Worm (Caenorhabditis elegans): ENCODE results near the gene gtap-2.

The gtap-2 gene

DNA sequence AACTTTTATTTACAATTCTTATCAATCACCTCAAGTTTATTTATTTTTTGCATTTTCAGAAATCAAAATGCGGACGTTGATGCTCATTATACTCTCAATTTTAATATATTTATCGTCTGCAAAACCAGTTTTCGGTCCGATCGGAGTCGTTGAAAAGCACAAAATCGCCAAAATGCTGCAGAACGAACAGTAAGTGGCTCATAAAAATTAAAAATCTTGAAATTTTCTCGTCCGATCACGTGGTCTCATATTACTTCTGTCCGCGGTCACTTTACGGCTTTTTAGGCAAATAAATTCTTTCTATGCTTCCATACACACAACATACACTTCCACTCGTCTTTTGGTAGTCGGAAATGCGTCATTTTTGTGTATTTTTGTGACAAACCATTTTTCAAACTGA lies 35.4 kb downstream of the gtap-2 start, which contains the start of gene K11H3.5:
TSS of gene K11H3.5 (plus strand) at position 54 of the 400 bp plus-strand sequence.
- TF ChIP-seq sma-3 (GFP tag; optimal IDR thresholded peaks at IDR 0.05) (no peak), unc-39 (tag; optimal IDR thresholded peaks at IDR 0.05) (no peak), fos-1 (tag; optimal IDR thresholded peaks at IDR 0.05) (no peak), aly-2 (tag; optimal IDR thresholded peaks at IDR 0.05) (no peak), ZK546.5 (tag; optimal IDR thresholded peaks at IDR 0.05) (no peak), dmd-4 (tag; optimal IDR thresholded peaks at IDR 0.05) (no peak), zag-1 (tag; optimal IDR thresholded peaks at IDR 0.05) (no peak), C34F6.9 (tag; optimal IDR thresholded peaks at IDR 0.05) (no peak), nhr-12 (tag; optimal IDR thresholded peaks at IDR 0.05) (no peak), nhr-77 (tag; optimal IDR thresholded peaks at IDR 0.05) (no peak)

DNA sequence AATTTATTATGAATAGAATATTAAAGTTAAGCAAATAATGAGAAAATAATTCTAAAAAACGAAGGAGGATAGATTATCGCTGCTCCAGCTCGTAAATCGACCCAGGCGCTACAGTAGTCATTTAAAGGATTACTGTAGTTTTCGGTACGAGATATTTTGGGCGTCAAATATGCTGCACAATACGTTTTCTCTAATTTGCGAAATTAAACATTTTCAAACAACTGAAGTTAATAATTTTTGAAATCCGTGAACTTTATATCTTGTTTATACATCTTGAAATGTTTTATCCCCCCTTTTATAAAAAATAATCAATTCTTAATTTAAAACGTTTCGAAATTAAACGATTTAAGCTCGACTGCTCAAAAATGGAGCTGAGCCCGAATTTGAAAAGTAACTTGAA lies 37.7 kb downstream of the gtap-2 start, which contains the start of gene K11H3.2:
TSS of gene K11H3.2 (plus strand) at position 301 of the 400 bp plus-strand sequence.
- no peak for TF ChIP-seq ztf-4 (tag; optimal IDR thresholded peaks at IDR 0.05)
- no peak for TF ChIP-seq dmd-4 (tag; optimal IDR thresholded peaks at IDR 0.05)
- TF ChIP-seq Y55F3AM.14 (GFP tag; optimal IDR thresholded peaks at IDR 0.05) = no peak
- TF ChIP-seq F13H6.1 (tag; optimal IDR thresholded peaks at IDR 0.05) = no peak
- TF ChIP-seq nhr-6 (tag; optimal IDR thresholded peaks at IDR 0.05) = no peak
- TF ChIP-seq nhr-25 (tag; optimal IDR thresholded peaks at IDR 0.05) = no peak
- TF ChIP-seq ztf-11 (tag; optimal IDR thresholded peaks at IDR 0.05) = no peak
- TF ChIP-seq aly-2 (tag; optimal IDR thresholded peaks at IDR 0.05) = no peak
- no peak for TF ChIP-seq mbf-1 (tag; optimal IDR thresholded peaks at IDR 0.05)
- no peak for TF ChIP-seq lin-11 (tag; optimal IDR thresholded peaks at IDR 0.05)
- TF ChIP-seq skn-1 (tag; optimal IDR thresholded peaks at IDR 0.05) = no peak
- TF ChIP-seq C34F6.9 (tag; optimal IDR thresholded peaks at IDR 0.05) = no peak
- TF ChIP-seq ZK546.5 (tag; optimal IDR thresholded peaks at IDR 0.05) = no peak
- TF ChIP-seq ceh-82 (tag; optimal IDR thresholded peaks at IDR 0.05) = no peak
- no peak for TF ChIP-seq nhr-77 (tag; optimal IDR thresholded peaks at IDR 0.05)
- no peak for TF ChIP-seq alr-1 (tag; optimal IDR thresholded peaks at IDR 0.05)
- TF ChIP-seq elt-3 (tag; optimal IDR thresholded peaks at IDR 0.05) = no peak
- no peak for TF ChIP-seq mdl-1 (tag; optimal IDR thresholded peaks at IDR 0.05)

DNA sequence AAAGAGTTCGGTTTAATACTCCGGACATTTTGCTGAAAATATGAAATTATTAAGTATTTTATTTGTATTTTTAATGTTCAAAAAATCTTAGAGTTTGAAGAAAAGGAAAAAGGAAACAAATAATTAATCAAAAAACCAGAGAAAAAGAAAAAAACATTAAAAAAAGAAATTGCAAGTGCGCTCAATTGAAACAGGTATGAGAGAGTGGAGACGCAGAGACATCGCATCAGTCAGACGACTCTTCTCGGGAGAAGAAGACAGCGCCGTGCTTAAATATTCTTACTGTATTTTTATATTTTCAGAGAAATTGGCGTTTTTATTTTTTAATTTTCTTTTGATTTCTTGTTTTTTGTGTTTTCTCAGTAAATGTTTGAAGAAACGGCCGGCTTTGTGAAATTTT lies 39.7 kb downstream of the gtap-2 start, which contains the start of gene mrpl-36:
TSS of gene mrpl-36 (minus strand) at position 34 of the 400 bp plus-strand sequence.
- TF ChIP-seq nhr-6 (tag; optimal IDR thresholded peaks at IDR 0.05) (no peak), C34F6.9 (tag; optimal IDR thresholded peaks at IDR 0.05) (peak; percentile 72), zag-1 (tag; optimal IDR thresholded peaks at IDR 0.05) (no peak), crh-2 (tag; optimal IDR thresholded peaks at IDR 0.05) (no peak), ceh-16 (tag; optimal IDR thresholded peaks at IDR 0.05) (no peak), gmeb-1 (tag; optimal IDR thresholded peaks at IDR 0.05) (no peak), R02D3.7 (tag; optimal IDR thresholded peaks at IDR 0.05) (no peak), nhr-129 (tag; optimal IDR thresholded peaks at IDR 0.05) (peak; percentile 33), aly-2 (tag; optimal IDR thresholded peaks at IDR 0.05) (no peak), unc-55 (GFP tag; optimal IDR thresholded peaks at IDR 0.05) (peak; percentile 73), ztf-11 (tag; optimal IDR thresholded peaks at IDR 0.05) (no peak), skn-1 (tag; optimal IDR thresholded peaks at IDR 0.05) (no peak), ztf-4 (tag; optimal IDR thresholded peaks at IDR 0.05) (no peak), lsy-2 (tag; optimal IDR thresholded peaks at IDR 0.05) (peak in 1 of 2 experiments; percentile 67), ztf-1 (GFP tag; conservative IDR thresholded peaks at IDR 0.05) (no peak), nhr-237 (tag; optimal IDR thresholded peaks at IDR 0.05) (no peak), nhr-77 (tag; optimal IDR thresholded peaks at IDR 0.05) (no peak), unc-62 (GFP tag; optimal IDR thresholded peaks at IDR 0.05) (no peak), fos-1 (tag; optimal IDR thresholded peaks at IDR 0.05) (peak; percentile 27), ama-1 (optimal IDR thresholded peaks at IDR 0.05) (no peak), F13H6.1 (tag; optimal IDR thresholded peaks at IDR 0.05) (no peak), mdl-1 (tag; optimal IDR thresholded peaks at IDR 0.05) (no peak), nhr-10 (tag; optimal IDR thresholded peaks at IDR 0.05) (no peak), sma-9 (GFP tag; optimal IDR thresholded peaks at IDR 0.05) (no peak), sma-9 (tag; optimal IDR thresholded peaks at IDR 0.05) (no peak), mbf-1 (tag; optimal IDR thresholded peaks at IDR 0.05) (no peak), ceh-82 (tag; optimal IDR thresholded peaks at IDR 0.05) (no peak), blmp-1 (tag; optimal IDR thresholded peaks at IDR 0.05; ENCODE audit: insufficient read depth) (no peak), unc-39 (tag; optimal IDR thresholded peaks at IDR 0.05) (no peak), egl-27 (tag; optimal IDR thresholded peaks at IDR 0.05) (no peak), peb-1 (tag; optimal IDR thresholded peaks at IDR 0.05) (no peak), sem-4 (tag; optimal IDR thresholded peaks at IDR 0.05) (peak; percentile 14), nhr-21 (tag; optimal IDR thresholded peaks at IDR 0.05) (no peak), nhr-23 (tag; optimal IDR thresholded peaks at IDR 0.05) (no peak), lin-39 (tag; optimal IDR thresholded peaks at IDR 0.05) (no peak), lin-11 (tag; optimal IDR thresholded peaks at IDR 0.05) (no peak), lin-13 (GFP tag; optimal IDR thresholded peaks at IDR 0.05) (peak; percentile 24)

All from whole organism, L2 larva.